Worm (Caenorhabditis elegans): ENCODE data around the gene F08D12.7.

DNA sequence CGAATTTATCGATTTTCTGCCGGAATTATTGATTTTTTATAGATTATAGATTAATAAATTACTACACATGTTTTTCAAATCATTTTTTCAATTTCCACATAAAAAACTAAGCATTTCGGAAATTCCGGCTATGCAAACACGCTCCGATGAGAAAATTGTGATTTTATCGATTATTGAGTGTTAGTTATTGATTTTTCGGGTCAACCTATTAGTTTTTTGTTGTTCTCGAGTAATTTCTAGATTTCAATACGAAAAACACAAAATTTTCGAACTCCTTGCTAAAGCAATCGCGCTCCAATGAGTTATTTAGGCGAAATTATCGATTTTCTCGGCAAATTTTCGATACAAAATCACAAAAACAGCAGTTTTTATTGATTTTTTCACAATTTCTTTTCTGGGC is 26.5 kb upstream of the F08D12.7 start:
- TF ChIP-seq pqm-1 (tag; optimal IDR thresholded peaks at IDR 0.05): no peak
- no peak for TF ChIP-seq fkh-10 (GFP tag; optimal IDR thresholded peaks at IDR 0.05)
- no peak for TF ChIP-seq nhr-102 (tag; optimal IDR thresholded peaks at IDR 0.05)
- TF ChIP-seq lin-38 (GFP tag; IDR thresholded peaks at IDR 0.05): no peak
- no peak for TF ChIP-seq F10B5.3 (tag; optimal IDR thresholded peaks at IDR 0.05)
- no peak for TF ChIP-seq ceh-20 (GFP tag; IDR thresholded peaks at IDR 0.05)
- no peak for TF ChIP-seq fos-1 (tag; optimal IDR thresholded peaks at IDR 0.05)
- no peak for TF ChIP-seq madf-5 (GFP tag; IDR thresholded peaks at IDR 0.05)
- no peak for TF ChIP-seq skn-1 (tag; optimal IDR thresholded peaks at IDR 0.05)
- TF ChIP-seq ZK337.2 (GFP tag; IDR thresholded peaks at IDR 0.05): no peak
- no peak for TF ChIP-seq set-16 (GFP tag; IDR thresholded peaks at IDR 0.05)
- TF ChIP-seq rbr-2 (tag; optimal IDR thresholded peaks at IDR 0.05): no peak

Measured in whole organism, L4 larva.